Worm (Caenorhabditis elegans) whole organism, dauer: ENCODE measurements around the gene F07E5.8.
"Not testable (repeated sequence)": the region's sequence is repeated elsewhere in the genome, so short reads cannot be mapped to it uniquely, and the experiment has no call there.

ENCODE experiments used
- unc-62 ChIP-seq: sonication (generic microtip); optimal IDR thresholded peaks from 2 replicates; lab custom pipeline; 2017; ENCODE audit warnings: missing biosample characterization, missing genetic modification reagents, missing genetic modification characterization

The F07E5.8 gene

DNA sequence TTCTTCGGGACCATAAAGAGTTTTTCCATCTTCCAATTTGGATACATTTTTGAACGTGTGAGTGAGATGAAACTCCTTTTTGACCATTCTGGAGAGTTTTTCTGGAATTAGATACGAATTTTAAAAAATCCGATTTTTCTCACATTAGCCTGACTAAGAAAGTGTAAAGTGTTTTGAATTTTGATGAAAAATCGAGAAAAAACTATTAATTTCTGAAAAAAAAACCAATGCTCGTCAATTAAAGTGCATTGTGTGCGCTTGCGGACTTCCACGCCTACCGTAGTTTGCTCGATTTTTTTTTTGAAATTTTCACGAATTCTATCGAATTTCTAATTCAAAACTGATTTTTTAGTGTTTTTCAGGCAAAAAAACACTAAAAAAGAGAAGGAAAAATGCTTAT, 46.7 kb downstream of the F07E5.8 start, which contains the start of gene bath-1:
Gene bath-1, minus strand, starts transcription at position 101 of the 400 bp plus-strand sequence.
- TF ChIP-seq unc-62 (GFP tag; lab: Kevin White, UChicago), result no peak

DNA sequence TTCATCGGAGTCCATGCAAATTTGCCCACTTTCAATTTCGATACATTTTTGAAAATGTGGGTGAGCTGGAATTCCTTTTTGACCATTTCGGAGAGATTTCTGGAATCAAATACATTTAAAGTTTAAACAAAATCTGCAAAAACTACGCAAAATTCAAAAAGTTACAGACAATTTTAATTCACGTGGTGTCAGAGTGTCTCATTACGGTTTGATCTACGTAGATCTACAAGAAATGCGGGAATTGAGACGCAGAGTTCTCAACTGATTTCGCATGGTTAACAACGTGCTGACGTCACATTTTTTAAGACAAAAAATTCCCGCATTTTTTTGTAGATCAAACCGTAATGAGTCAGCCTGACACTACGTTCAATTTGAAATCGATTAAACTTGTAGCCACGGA, 48.9 kb downstream of the F07E5.8 start, which contains the start of gene bath-21:
Gene bath-21, minus strand, starts transcription at position 101 of the 400 bp plus-strand sequence.
- no peak for TF ChIP-seq unc-62 (GFP tag; lab: Kevin White, UChicago)

DNA sequence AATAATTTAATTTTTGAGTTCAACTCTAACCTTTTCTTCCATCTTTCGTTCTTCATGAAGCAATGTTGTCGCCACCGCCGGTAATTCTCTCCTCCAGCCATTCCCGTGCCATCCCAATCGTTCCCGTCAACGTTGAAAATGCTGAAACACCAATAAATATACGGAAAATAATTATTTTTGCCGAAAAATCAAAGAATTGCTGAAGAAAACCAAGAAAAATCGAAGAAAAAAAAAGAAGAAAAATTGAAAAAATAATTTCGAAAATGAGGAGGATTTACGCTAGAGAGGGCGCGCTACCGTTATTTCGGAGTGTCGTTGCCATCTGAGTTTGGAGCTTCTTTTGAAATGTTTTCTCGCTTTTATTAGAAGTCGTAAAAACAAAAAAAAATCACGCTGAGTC, 51.9 kb downstream of the F07E5.8 start, which contains the start of gene cya-2:
Gene cya-2, minus strand, starts transcription at position 101 of the 400 bp plus-strand sequence.
- not testable (repeated sequence) for TF ChIP-seq unc-62 (GFP tag; lab: Kevin White, UChicago)
